Fruit fly (Drosophila melanogaster) whole organism, pupa: ENCODE measurements around the gene CG31848.
A peak's percentile ranks its signal among the peaks of the same experiment; 100 is the strongest.

ENCODE experiments used
- CG10348 ChIP-seq: fragments of 200-800 bp; sonication (Bioruptor generic); IDR thresholded peaks from 2 replicates; pipeline ENCODE4 v1.3.6; 2022; ENCODE audit warnings: missing biosample characterization, missing genetic modification characterization
- CG12605 ChIP-seq: fragments of 200-800 bp; sonication (Bioruptor generic); IDR thresholded peaks from 2 replicates; pipeline ENCODE4 v1.3.6; 2022; ENCODE audit warnings: missing biosample characterization, missing genetic modification characterization
- CG13204 ChIP-seq: fragments of 200-800 bp; sonication (Bioruptor generic); optimal IDR thresholded peaks from 2 replicates; lab custom pipeline; 2018; ENCODE audit warnings: missing biosample characterization, mild to moderate bottlenecking, missing genetic modification characterization, moderate library complexity
- CG14655 ChIP-seq: fragments of 200-800 bp; sonication (Bioruptor generic); optimal IDR thresholded peaks from 3 replicates; lab custom pipeline; 2017; ENCODE audit warnings: mild to moderate bottlenecking, missing biosample characterization, missing genetic modification reagents, missing genetic modification characterization
- CG15710 ChIP-seq: fragments of 200-800 bp; sonication (Bioruptor generic); optimal IDR thresholded peaks from 2 replicates; lab custom pipeline; 2018; ENCODE audit warnings: missing biosample characterization, mild to moderate bottlenecking, missing genetic modification characterization, moderate library complexity
- CG17806 ChIP-seq: fragments of 200-800 bp; sonication (Bioruptor generic); optimal IDR thresholded peaks from 2 replicates; lab custom pipeline; 2018; ENCODE audit warnings: missing biosample characterization, mild to moderate bottlenecking, missing genetic modification characterization, moderate library complexity
- CG32121 ChIP-seq: fragments of 200-800 bp; sonication (Bioruptor generic); IDR thresholded peaks from 2 replicates; pipeline ENCODE4 v1.3.6; 2022; ENCODE audit warnings: missing biosample characterization, missing genetic modification characterization
- CG34367 ChIP-seq: fragments of 200-800 bp; sonication (Bioruptor generic); optimal IDR thresholded peaks from 2 replicates; lab custom pipeline; 2018; ENCODE audit warnings: missing biosample characterization, mild to moderate bottlenecking, missing genetic modification characterization
- CG4496 ChIP-seq: fragments of 200-800 bp; sonication (Bioruptor generic); IDR thresholded peaks from 3 replicates; pipeline ENCODE4 v1.3.6; 2022; ENCODE audit warnings: missing biosample characterization, missing genetic modification characterization
- CG8159 ChIP-seq: fragments of 200-800 bp; sonication (Bioruptor generic); optimal IDR thresholded peaks from 3 replicates; lab custom pipeline; 2018; ENCODE audit warnings: missing biosample characterization, mild to moderate bottlenecking, missing genetic modification characterization, moderate library complexity
- CG8301 ChIP-seq: fragments of 200-800 bp; sonication (Bioruptor generic); optimal IDR thresholded peaks from 2 replicates; lab custom pipeline; 2018; ENCODE audit warnings: missing biosample characterization, mild to moderate bottlenecking, missing genetic modification characterization
- CG9948 ChIP-seq: fragments of 200-800 bp; sonication (Bioruptor generic); optimal IDR thresholded peaks from 2 replicates; lab custom pipeline; 2018; ENCODE audit warnings: missing biosample characterization, mild to moderate bottlenecking, missing genetic modification characterization, moderate library complexity
- D1 ChIP-seq: fragments of 200-800 bp; sonication (Bioruptor generic); optimal IDR thresholded peaks from 2 replicates; lab custom pipeline; 2018; ENCODE audit warnings: missing biosample characterization, mild to moderate bottlenecking, missing genetic modification characterization, moderate library complexity
- EcR ChIP-seq: fragments of 200-800 bp; sonication (Bioruptor generic); optimal IDR thresholded peaks from 3 replicates; lab custom pipeline; 2019; ENCODE audit warnings: missing biosample characterization, missing genetic modification characterization, mild to moderate bottlenecking, moderate library complexity, missing genetic modification reagents
- Ets98B ChIP-seq: fragments of 200-800 bp; sonication (Bioruptor generic); IDR thresholded peaks from 2 replicates; pipeline ENCODE4 v1.3.6; 2022; ENCODE audit warnings: missing biosample characterization, missing genetic modification characterization
- Pif1A ChIP-seq: fragments of 200-800 bp; sonication (Bioruptor generic); optimal IDR thresholded peaks from 3 replicates; lab custom pipeline; 2016; ENCODE audit warnings: missing biosample characterization, missing genetic modification characterization
- Pif1B ChIP-seq: fragments of 200-800 bp; sonication (Bioruptor generic); optimal IDR thresholded peaks from 3 replicates; lab custom pipeline; 2016; ENCODE audit warnings: missing biosample characterization, missing genetic modification characterization
- Snoo ChIP-seq: fragments of 200-800 bp; sonication (Bioruptor generic); optimal IDR thresholded peaks from 3 replicates; lab custom pipeline; 2017; ENCODE audit warnings: missing biosample characterization, mild to moderate bottlenecking, missing genetic modification characterization, inconsistent platforms
- fd96Ca ChIP-seq: fragments of 200-800 bp; sonication (Bioruptor generic); IDR thresholded peaks from 3 replicates; pipeline ENCODE4 v1.3.6; 2022; ENCODE audit warnings: missing biosample characterization, missing genetic modification characterization
- gl ChIP-seq: fragments of 200-800 bp; sonication (Bioruptor generic); optimal IDR thresholded peaks from 2 replicates; lab custom pipeline; 2018; ENCODE audit warnings: missing biosample characterization, mild to moderate bottlenecking, missing genetic modification characterization
- rn ChIP-seq: fragments of 200-800 bp; sonication (Bioruptor generic); IDR thresholded peaks from 2 replicates; pipeline ENCODE4 v1.3.6; 2022; ENCODE audit warnings: missing biosample characterization, missing genetic modification characterization

The CG31848 gene

dm6 chr2L:13260740-13261139 lies 4.9 kb downstream of the CG31848 start, which contains the start of gene CG44085:
Gene CG44085, plus strand, starts transcription at chr2L:13261008.
- TF ChIP-seq CG8159 (tag; lab: Kevin White, UChicago) (no peak), rn (GFP tag; lab: Robert Waterston, UW) (no peak), gl (tag; lab: Kevin White, UChicago) (no peak)

dm6 chr2L:13259643-13260042 lies 6.0 kb downstream of the CG31848 start, which contains the start of gene CG31730:
Gene CG31730, minus strand, starts transcription at chr2L:13259743.
- TF ChIP-seq D1: no peak
- no peak for TF ChIP-seq CG8159 (tag; lab: Kevin White, UChicago)
- TF ChIP-seq rn (GFP tag; lab: Robert Waterston, UW): no peak
- TF ChIP-seq Pif1B: no peak
- no peak for TF ChIP-seq EcR (GFP tag; lab: Kevin White, UChicago)
- no peak for TF ChIP-seq CG10348
- TF ChIP-seq fd96Ca (GFP tag; lab: Robert Waterston, UW): no peak
- TF ChIP-seq Ets98B (GFP tag; lab: Robert Waterston, UW): no peak
- no peak for TF ChIP-seq CG13204 (GFP tag; lab: Kevin White, UChicago)
- TF ChIP-seq CG32121 (GFP tag; lab: Robert Waterston, UW): no peak
- TF ChIP-seq CG9948 (tag; lab: Kevin White, UChicago): no peak
- TF ChIP-seq CG8301 (tag; lab: Kevin White, UChicago): no peak
- TF ChIP-seq CG17806 (tag; lab: Kevin White, UChicago): no peak
- TF ChIP-seq Pif1A: no peak
- TF ChIP-seq CG4496 (GFP tag; lab: Robert Waterston, UW): no peak
- TF ChIP-seq gl (tag; lab: Kevin White, UChicago): no peak
- TF ChIP-seq Snoo (tag; lab: Kevin White, UChicago): no peak

- TF ChIP-seq CG32121 (GFP tag; lab: Robert Waterston, UW) (peak; percentile 53), CG34367 (tag; lab: Kevin White, UChicago) (no peak), CG12605 (GFP tag; lab: Robert Waterston, UW) (no peak), gl (tag; lab: Kevin White, UChicago) (no peak), EcR (GFP tag; lab: Kevin White, UChicago) (no peak), Pif1B (peak; percentile 26), CG13204 (GFP tag; lab: Kevin White, UChicago) (no peak), CG4496 (GFP tag; lab: Robert Waterston, UW) (peak; percentile 72), CG8159 (tag; lab: Kevin White, UChicago) (peak; percentile 72), CG9948 (tag; lab: Kevin White, UChicago) (no peak), CG10348 (no peak), CG15710 (no peak), rn (GFP tag; lab: Robert Waterston, UW) (no peak), fd96Ca (GFP tag; lab: Robert Waterston, UW) (0 out of 3 replicates have a peak, but pooled peaks have one; percentile 50), Ets98B (GFP tag; lab: Robert Waterston, UW) (peak; percentile 70), Pif1A (peak; percentile 26), CG14655 (GFP tag; lab: Kevin White, UChicago) (peak; percentile 67), D1 (no peak), Snoo (tag; lab: Kevin White, UChicago) (no peak), CG17806 (tag; lab: Kevin White, UChicago) (no peak), CG8301 (tag; lab: Kevin White, UChicago) (peak; percentile 60)
Observed at dm6 chr2L:13258702-13259101, 7.0 kb downstream of the CG31848 start.

dm6 chr2L:13257177-13257576 lies 8.5 kb downstream of the CG31848 start, which contains the start of gene Naa20B:
Gene Naa20B, plus strand, starts transcription at chr2L:13257477.
- TF ChIP-seq Ets98B (GFP tag; lab: Robert Waterston, UW) (no peak), CG13204 (GFP tag; lab: Kevin White, UChicago) (no peak), rn (GFP tag; lab: Robert Waterston, UW) (no peak), EcR (GFP tag; lab: Kevin White, UChicago) (no peak), CG10348 (no peak), CG15710 (no peak), CG17806 (tag; lab: Kevin White, UChicago) (no peak), CG9948 (tag; lab: Kevin White, UChicago) (no peak), fd96Ca (GFP tag; lab: Robert Waterston, UW) (no peak), Pif1B (no peak), CG4496 (GFP tag; lab: Robert Waterston, UW) (no peak), CG12605 (GFP tag; lab: Robert Waterston, UW) (no peak), CG32121 (GFP tag; lab: Robert Waterston, UW) (no peak)

- TF ChIP-seq CG10348: no peak
- peak; percentile 62 for TF ChIP-seq CG14655 (GFP tag; lab: Kevin White, UChicago)
- TF ChIP-seq CG15710: peak; percentile 31
- peak; percentile 33 for TF ChIP-seq CG8159 (tag; lab: Kevin White, UChicago)
- peak; percentile 17 for TF ChIP-seq CG9948 (tag; lab: Kevin White, UChicago)
- peak; percentile 60 for TF ChIP-seq CG8301 (tag; lab: Kevin White, UChicago)
- no peak for TF ChIP-seq EcR (GFP tag; lab: Kevin White, UChicago)
- TF ChIP-seq D1: no peak
- TF ChIP-seq Pif1A: no peak
- no peak for TF ChIP-seq Ets98B (GFP tag; lab: Robert Waterston, UW)
- no peak for TF ChIP-seq CG13204 (GFP tag; lab: Kevin White, UChicago)
- no peak for TF ChIP-seq CG12605 (GFP tag; lab: Robert Waterston, UW)
- TF ChIP-seq CG34367 (tag; lab: Kevin White, UChicago): no peak
- TF ChIP-seq CG4496 (GFP tag; lab: Robert Waterston, UW): no peak
- no peak for TF ChIP-seq gl (tag; lab: Kevin White, UChicago)
- no peak for TF ChIP-seq Snoo (tag; lab: Kevin White, UChicago)
- TF ChIP-seq rn (GFP tag; lab: Robert Waterston, UW): no peak
- TF ChIP-seq CG32121 (GFP tag; lab: Robert Waterston, UW): no peak
- no peak for TF ChIP-seq Pif1B
- TF ChIP-seq fd96Ca (GFP tag; lab: Robert Waterston, UW): no peak
- TF ChIP-seq CG17806 (tag; lab: Kevin White, UChicago): peak; percentile 9
Observed at dm6 chr2L:13251167-13251566, 14.5 kb downstream of the CG31848 start.
